Fruit fly (Drosophila melanogaster) whole organism, embryonic: ENCODE data around the gene CG3198.

Experiments
- Ada2b ChIP-seq: fragments of 200-800 bp; sonication (Bioruptor generic); IDR thresholded peaks from 2 replicates; pipeline ENCODE4 v1.3.6; 2022; ENCODE audit warnings: missing biosample characterization, missing genetic modification characterization
- CG10431 ChIP-seq: fragments of 200-800 bp; sonication (Bioruptor generic); optimal IDR thresholded peaks from 3 replicates; lab custom pipeline; 2018; ENCODE audit warnings: missing biosample characterization, mild to moderate bottlenecking, missing genetic modification characterization
- CG10979 ChIP-seq: fragments of 200-800 bp; sonication (Bioruptor generic); optimal IDR thresholded peaks from 2 replicates; lab custom pipeline; 2018; ENCODE audit warnings: missing biosample characterization, mild to moderate bottlenecking, missing genetic modification characterization, moderate library complexity
- CG11504 ChIP-seq: fragments of 200-800 bp; sonication (Bioruptor generic); optimal IDR thresholded peaks from 3 replicates; lab custom pipeline; 2019; ENCODE audit warnings: missing biosample characterization, mild to moderate bottlenecking, missing genetic modification characterization, moderate library complexity
- CG11723 ChIP-seq: fragments of 200-800 bp; sonication (Bioruptor generic); optimal IDR thresholded peaks from 2 replicates; lab custom pipeline; 2017; ENCODE audit warnings: missing biosample characterization, mild to moderate bottlenecking, missing genetic modification characterization
- CG1233 ChIP-seq: fragments of 200-800 bp; sonication (Bioruptor generic); optimal IDR thresholded peaks from 4 replicates; lab custom pipeline; 2018; ENCODE audit warnings: missing biosample characterization, mild to moderate bottlenecking, missing genetic modification characterization
- CG12659 ChIP-seq: fragments of 200-800 bp; sonication (Bioruptor generic); optimal IDR thresholded peaks from 3 replicates; lab custom pipeline; 2017; ENCODE audit warnings: mild to moderate bottlenecking, missing biosample characterization, missing genetic modification reagents, missing genetic modification characterization
- CG14441 ChIP-seq: fragments of 200-800 bp; sonication (Bioruptor generic); IDR thresholded peaks from 2 replicates; pipeline ENCODE4 v1.3.6; 2022; ENCODE audit warnings: missing biosample characterization, missing genetic modification characterization
- CG15011 ChIP-seq: fragments of 200-800 bp; sonication (Bioruptor generic); optimal IDR thresholded peaks from 3 replicates; lab custom pipeline; 2018; ENCODE audit warnings: missing biosample characterization, mild to moderate bottlenecking, missing genetic modification characterization
- CG15479 ChIP-seq: fragments of 200-800 bp; sonication (Bioruptor generic); optimal IDR thresholded peaks from 3 replicates; lab custom pipeline; 2019; ENCODE audit warnings: missing biosample characterization, mild to moderate bottlenecking, missing genetic modification characterization, moderate library complexity
- CG15514 ChIP-seq: fragments of 200-800 bp; sonication (Bioruptor generic); optimal IDR thresholded peaks from 3 replicates; lab custom pipeline; 2017; ENCODE audit warnings: missing biosample characterization, missing genetic modification characterization, mild to moderate bottlenecking, moderate library complexity, missing genetic modification reagents
- CG17359 ChIP-seq: fragments of 200-800 bp; sonication (Bioruptor generic); optimal IDR thresholded peaks from 3 replicates; lab custom pipeline; 2018; ENCODE audit warnings: missing biosample characterization, mild to moderate bottlenecking, missing genetic modification characterization, moderate library complexity
- CG17385 ChIP-seq: fragments of 200-800 bp; sonication (Bioruptor generic); optimal IDR thresholded peaks from 3 replicates; lab custom pipeline; 2018; ENCODE audit warnings: missing biosample characterization, mild to moderate bottlenecking, missing genetic modification characterization
- CG30020 ChIP-seq: fragments of 200-800 bp; optimal IDR thresholded peaks from 2 replicates; lab custom pipeline; 2019; ENCODE audit warnings: missing biosample characterization, mild to moderate bottlenecking, missing genetic modification characterization, moderate library complexity
- CG30403 ChIP-seq: fragments of 200-800 bp; sonication (Bioruptor generic); optimal IDR thresholded peaks from 3 replicates; lab custom pipeline; 2016; ENCODE audit warnings: missing biosample characterization, missing genetic modification characterization
- CG34376 ChIP-seq: fragments of 200-800 bp; sonication (Bioruptor generic); optimal IDR thresholded peaks from 2 replicates; lab custom pipeline; 2018; ENCODE audit warnings: missing biosample characterization, mild to moderate bottlenecking, missing genetic modification characterization
- CG4328 ChIP-seq: fragments of 200-800 bp; sonication (Bioruptor generic); optimal IDR thresholded peaks from 3 replicates; lab custom pipeline; 2017; ENCODE audit warnings: missing biosample characterization, missing genetic modification reagents, missing genetic modification characterization
- CG4424 ChIP-seq: fragments of 200-800 bp; sonication (Bioruptor generic); optimal IDR thresholded peaks from 3 replicates; lab custom pipeline; 2016; ENCODE audit warnings: missing biosample characterization, missing genetic modification characterization
- CG6254 ChIP-seq: fragments of 200-800 bp; sonication (Bioruptor generic); optimal IDR thresholded peaks from 3 replicates; lab custom pipeline; 2017; ENCODE audit warnings: mild to moderate bottlenecking, missing biosample characterization, missing genetic modification reagents, missing genetic modification characterization
- CG7963 ChIP-seq: fragments of 200-800 bp; sonication (Bioruptor generic); IDR thresholded peaks from 3 replicates; pipeline ENCODE4 v1.3.6; 2022; ENCODE audit warnings: missing biosample characterization, missing genetic modification characterization; ENCODE audit not compliant: partially characterized antibody
- CG9727 ChIP-seq: fragments of 200-800 bp; sonication (Bioruptor generic); optimal IDR thresholded peaks from 3 replicates; lab custom pipeline; 2017; ENCODE audit warnings: missing biosample characterization, mild to moderate bottlenecking, missing genetic modification characterization
- CHES-1-like ChIP-seq: fragments of 200-800 bp; sonication (Bioruptor generic); optimal IDR thresholded peaks from 2 replicates; lab custom pipeline; 2016; ENCODE audit warnings: missing biosample characterization, missing genetic modification characterization
- CoRest ChIP-seq: fragments of 200-800 bp; sonication (Bioruptor generic); optimal IDR thresholded peaks from 3 replicates; lab custom pipeline; 2018; ENCODE audit warnings: missing biosample characterization, mild to moderate bottlenecking, missing genetic modification characterization, moderate library complexity
- Dad ChIP-seq: fragments of 200-800 bp; sonication (Bioruptor generic); optimal IDR thresholded peaks from 3 replicates; lab custom pipeline; 2016; ENCODE audit warnings: missing biosample characterization, missing genetic modification characterization
- Dfd ChIP-seq, 2 experiments: fragments of >200 bp; optimal IDR thresholded peaks; 2 replicates each; lab custom pipeline; 2017; ENCODE audit warnings: missing biosample characterization in 2 of 2, missing genetic modification characterization in 2 of 2
- Dref ChIP-seq: fragments of 200-800 bp; sonication (Bioruptor generic); IDR thresholded peaks from 2 replicates; pipeline ENCODE4 v1.3.6; 2022; ENCODE audit warnings: missing biosample characterization, missing genetic modification characterization
- Drgx ChIP-seq: fragments of 200-800 bp; sonication (Bioruptor generic); IDR thresholded peaks from 2 replicates; pipeline ENCODE4 v1.3.6; 2022; ENCODE audit warnings: missing biosample characterization, missing genetic modification characterization
- Fer1 ChIP-seq: fragments of 200-800 bp; sonication (Bioruptor generic); optimal IDR thresholded peaks from 2 replicates; lab custom pipeline; 2017; ENCODE audit warnings: missing biosample characterization, mild to moderate bottlenecking, missing genetic modification characterization
- Fer3 ChIP-seq: fragments of 200-800 bp; sonication (Bioruptor generic); optimal IDR thresholded peaks from 2 replicates; lab custom pipeline; 2018; ENCODE audit warnings: missing biosample characterization, mild to moderate bottlenecking, missing genetic modification characterization, moderate library complexity
- H15 ChIP-seq: fragments of 200-800 bp; sonication (Bioruptor generic); IDR thresholded peaks from 3 replicates; pipeline ENCODE4 v1.3.6; 2022; ENCODE audit warnings: missing biosample characterization, missing genetic modification characterization
- Hmr ChIP-seq: fragments of 200-800 bp; sonication (Bioruptor generic); optimal IDR thresholded peaks from 3 replicates; lab custom pipeline; 2017; ENCODE audit warnings: mild to moderate bottlenecking, missing biosample characterization, missing genetic modification reagents, missing genetic modification characterization
- Nf-YA ChIP-seq: fragments of 200-800 bp; sonication (Bioruptor generic); IDR thresholded peaks from 2 replicates; pipeline ENCODE4 v1.3.6; 2022; ENCODE audit warnings: missing biosample characterization, missing genetic modification characterization
- PHDP ChIP-seq: fragments of 200-800 bp; sonication (Bioruptor generic); optimal IDR thresholded peaks from 3 replicates; lab custom pipeline; 2018; ENCODE audit warnings: missing biosample characterization, mild to moderate bottlenecking, missing genetic modification characterization, moderate library complexity
- Sry-β ChIP-seq: fragments of 200-800 bp; sonication (Bioruptor generic); optimal IDR thresholded peaks from 2 replicates; lab custom pipeline; 2018; ENCODE audit warnings: missing biosample characterization, mild to moderate bottlenecking, missing genetic modification characterization, moderate library complexity
- al ChIP-seq: fragments of 200-800 bp; sonication (Bioruptor generic); IDR thresholded peaks from 2 replicates; pipeline ENCODE4 v1.3.6; 2022; ENCODE audit warnings: missing biosample characterization, missing genetic modification characterization
- ash1 ChIP-seq: fragments of 200-800 bp; sonication (Bioruptor generic); optimal IDR thresholded peaks from 2 replicates; lab custom pipeline; 2018; ENCODE audit warnings: missing biosample characterization, mild to moderate bottlenecking, missing genetic modification characterization
- caup ChIP-seq: fragments of 200-800 bp; sonication (Bioruptor generic); optimal IDR thresholded peaks from 3 replicates; lab custom pipeline; 2017; ENCODE audit warnings: missing biosample characterization, mild to moderate bottlenecking, missing genetic modification characterization, moderate library complexity; ENCODE audit not compliant: severe bottlenecking
- gce ChIP-seq: fragments of 200-800 bp; sonication (Bioruptor generic); IDR thresholded peaks from 3 replicates; pipeline ENCODE4 v1.3.6; 2022; ENCODE audit warnings: missing biosample characterization, missing genetic modification characterization
- inv ChIP-seq: fragments of 200-800 bp; sonication (Bioruptor generic); IDR thresholded peaks from 2 replicates; pipeline ENCODE4 v1.3.6; 2022; ENCODE audit warnings: missing biosample characterization, missing genetic modification characterization; ENCODE audit not compliant: partially characterized antibody
- knrl ChIP-seq: fragments of 200-800 bp; sonication (Bioruptor generic); IDR thresholded peaks from 3 replicates; pipeline ENCODE4 v1.3.6; 2022; ENCODE audit warnings: missing biosample characterization, missing genetic modification characterization; ENCODE audit not compliant: partially characterized antibody
- lab ChIP-seq: fragments of 200-800 bp; sonication (Bioruptor generic); optimal IDR thresholded peaks from 3 replicates; lab custom pipeline; 2017; ENCODE audit warnings: missing biosample characterization, missing genetic modification characterization, mild to moderate bottlenecking, moderate library complexity, missing genetic modification reagents
- lmd ChIP-seq: fragments of 200-800 bp; sonication (Bioruptor generic); IDR thresholded peaks from 2 replicates; pipeline ENCODE4 v1.3.6; 2022; ENCODE audit warnings: missing biosample characterization, missing genetic modification characterization
- nau ChIP-seq: fragments of 200-800 bp; sonication (Bioruptor generic); optimal IDR thresholded peaks from 3 replicates; lab custom pipeline; 2017; ENCODE audit warnings: missing biosample characterization, mild to moderate bottlenecking, missing genetic modification characterization, missing genetic modification reagents
- ranshi ChIP-seq: fragments of 200-800 bp; sonication (Bioruptor generic); IDR thresholded peaks from 2 replicates; pipeline ENCODE4 v1.3.6; 2022; ENCODE audit warnings: missing biosample characterization, missing genetic modification characterization
- sob ChIP-seq: fragments of 200-800 bp; sonication (Bioruptor generic); IDR thresholded peaks from 2 replicates; pipeline ENCODE4 v1.3.6; 2022; ENCODE audit warnings: missing biosample characterization, missing genetic modification characterization
- zf30C ChIP-seq: fragments of 200-800 bp; sonication (Bioruptor generic); optimal IDR thresholded peaks from 3 replicates; lab custom pipeline; 2018; ENCODE audit warnings: missing biosample characterization, mild to moderate bottlenecking, missing genetic modification characterization

The CG3198 gene

DNA sequence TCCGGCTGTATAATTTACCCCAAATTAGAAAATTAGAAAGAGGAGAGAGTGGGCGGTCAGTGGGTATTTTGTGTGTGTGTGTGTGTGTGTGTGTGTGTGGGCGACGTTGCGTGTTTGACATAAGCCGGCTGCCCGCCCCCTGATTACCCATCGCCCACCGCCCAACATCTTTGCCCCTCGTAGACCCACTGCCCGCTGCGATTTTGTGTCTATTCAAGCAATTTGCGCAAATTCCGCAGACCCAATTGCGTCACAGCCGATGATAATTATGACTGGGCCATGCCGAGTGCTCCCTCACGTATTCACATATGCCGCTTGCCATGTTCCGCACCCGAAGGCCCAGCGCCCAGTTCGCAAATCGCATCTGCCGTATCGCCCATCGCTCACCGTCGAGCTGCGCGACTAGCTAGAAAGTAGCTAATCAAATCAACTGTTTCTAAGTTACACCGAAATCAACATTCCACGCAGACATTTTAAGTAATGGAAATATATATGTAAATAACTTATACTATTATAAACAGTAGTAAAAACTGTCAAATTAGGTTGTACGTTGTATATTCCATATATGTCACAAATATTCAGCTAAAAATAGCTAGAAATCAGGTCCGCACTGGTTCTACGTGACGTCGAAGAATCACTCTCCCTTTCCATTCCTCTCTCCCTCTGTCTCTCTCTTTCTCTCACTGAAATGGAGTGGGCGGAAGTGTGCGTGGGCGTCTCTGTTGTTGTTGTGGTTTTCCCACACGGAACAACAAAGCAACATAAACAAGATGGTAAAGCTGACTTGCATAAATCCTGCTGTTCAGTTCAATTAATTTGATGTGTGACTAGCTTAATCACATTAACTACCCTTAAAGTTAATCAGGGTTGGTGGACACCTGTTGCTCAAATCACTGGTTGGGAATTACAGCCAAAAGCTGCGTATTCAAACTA, 16.9 kb downstream of the CG3198 start (continued):
- no peak; the same call in 1 of the 2 replicates for TF ChIP-seq sob (GFP tag; lab: Robert Waterston, UW)
- no peak for TF ChIP-seq zf30C (GFP tag; lab: Kevin White, UChicago)
- peak; percentile 57 for TF ChIP-seq caup (GFP tag; lab: Kevin White, UChicago)
- no peak for TF ChIP-seq Dref (GFP tag; lab: Robert Waterston, UW)
- TF ChIP-seq CG11504 (tag; lab: Kevin White, UChicago), result peak; percentile 61
- TF ChIP-seq CG10979 (tag; lab: Kevin White, UChicago), result peak; percentile 22
- 0 out of 2 replicates have a peak, but pooled peaks have one; percentile 4 for TF ChIP-seq ranshi
- TF ChIP-seq PHDP, result peak; percentile 61
- TF ChIP-seq knrl (GFP tag; lab: Robert Waterston, UW), result no peak
- peak; percentile 30 for TF ChIP-seq CG12659
- TF ChIP-seq Sry-β (GFP tag; lab: Kevin White, UChicago), result peak; percentile 95
- peak; percentile 44; the same call in 1 of the 2 replicates for TF ChIP-seq Drgx (GFP tag; lab: Robert Waterston, UW)
- TF ChIP-seq Ada2b (GFP tag; lab: Robert Waterston, UW), result peak; percentile 38; the same call in 1 of the 2 replicates
- peak; percentile 69 for TF ChIP-seq Hmr (GFP tag; lab: Kevin White, UChicago)
- peak; percentile 49; the same call in 1 of the 2 replicates for TF ChIP-seq lmd (GFP tag; lab: Robert Waterston, UW)
- TF ChIP-seq nau (GFP tag; lab: Kevin White, UChicago), result peak; percentile 33
- TF ChIP-seq Dad, result no peak
- TF ChIP-seq CG17359 (tag; lab: Kevin White, UChicago), result peak; percentile 27
- TF ChIP-seq CHES-1-like (GFP tag; lab: Kevin White, UChicago), result no peak
- no peak for TF ChIP-seq CG7963
- no peak for TF ChIP-seq H15 (GFP tag; lab: Robert Waterston, UW)
- TF ChIP-seq CoRest, result peak; percentile 51
- peak; percentile 82 for TF ChIP-seq CG34376
- peak; percentile 71 for TF ChIP-seq Fer3 (tag; lab: Kevin White, UChicago)
- peak; percentile 45 for TF ChIP-seq CG9727 (GFP tag; lab: Kevin White, UChicago)
- peak; percentile 64 for TF ChIP-seq CG4328 (GFP tag; lab: Kevin White, UChicago)
- TF ChIP-seq CG15011 (GFP tag; lab: Kevin White, UChicago), result peak; percentile 43
- no peak for TF ChIP-seq ash1 (GFP tag; lab: Kevin White, UChicago)
- no peak for TF ChIP-seq Nf-YA (GFP tag; lab: Robert Waterston, UW)
- TF ChIP-seq CG30403, result peak; percentile 35
- 0 out of 3 replicates have a peak, but pooled peaks have one; percentile 13 for TF ChIP-seq gce (GFP tag; lab: Robert Waterston, UW)
- peak in 1 of 2 experiments; percentile 16 for TF ChIP-seq Dfd (GFP tag; optimal IDR thresholded peaks at IDR 0.05; lab: Kevin White, UChicago)
- TF ChIP-seq CG6254, result peak; percentile 25
- no peak for TF ChIP-seq CG11723 (GFP tag; lab: Kevin White, UChicago)
- peak; percentile 53 for TF ChIP-seq CG15479
- TF ChIP-seq CG1233, result peak; percentile 33
- TF ChIP-seq CG17385 (GFP tag; lab: Kevin White, UChicago), result peak; percentile 40
- peak; percentile 56 for TF ChIP-seq lab (GFP tag; lab: Kevin White, UChicago)
- TF ChIP-seq CG14441 (GFP tag; lab: Robert Waterston, UW), result 0 out of 2 replicates have a peak, but pooled peaks have one; percentile 28
- TF ChIP-seq CG4424 (GFP tag; lab: Kevin White, UChicago), result peak; percentile 21
- TF ChIP-seq CG30020 (tag; lab: Kevin White, UChicago), result peak; percentile 7
- TF ChIP-seq inv (GFP tag; lab: Robert Waterston, UW), result no peak
- peak; percentile 61 for TF ChIP-seq CG15514
- TF ChIP-seq CG10431, result peak; percentile 21
- TF ChIP-seq al, result 0 out of 2 replicates have a peak, but pooled peaks have one; percentile 4
- peak; percentile 85 for TF ChIP-seq Fer1 (GFP tag; lab: Kevin White, UChicago)
